Fruit fly (Drosophila melanogaster) whole organism, adult: ENCODE data around the gene djl.

Experiments used
- CG12768 ChIP-seq: fragments of 200-800 bp; sonication (Bioruptor generic); optimal IDR thresholded peaks from 2 replicates; lab custom pipeline; 2017; ENCODE audit warnings: missing biosample characterization, missing genetic modification characterization, mild to moderate bottlenecking, moderate library complexity, missing genetic modification reagents
- CG14711 ChIP-seq: fragments of 200-800 bp; sonication (Bioruptor generic); optimal IDR thresholded peaks from 2 replicates; lab custom pipeline; 2018; ENCODE audit warnings: missing biosample characterization, mild to moderate bottlenecking, missing genetic modification characterization, moderate library complexity
- CG5204 ChIP-seq: fragments of 200-800 bp; sonication (Bioruptor generic); optimal IDR thresholded peaks from 2 replicates; lab custom pipeline; 2016; ENCODE audit warnings: missing biosample characterization, missing genetic modification characterization
- CG7045 ChIP-seq: fragments of 200-800 bp; sonication (Bioruptor generic); optimal IDR thresholded peaks from 2 replicates; lab custom pipeline; 2017; ENCODE audit warnings: missing biosample characterization, mild to moderate bottlenecking, missing genetic modification characterization
- CG7101 ChIP-seq: fragments of 200-800 bp; sonication (Bioruptor generic); optimal IDR thresholded peaks from 2 replicates; lab custom pipeline; 2018; ENCODE audit warnings: missing biosample characterization, mild to moderate bottlenecking, missing genetic modification characterization, moderate library complexity
- pad ChIP-seq: fragments of 200-800 bp; sonication (Bioruptor generic); optimal IDR thresholded peaks from 3 replicates; lab custom pipeline; 2017; ENCODE audit warnings: missing biosample characterization, missing genetic modification characterization, mild to moderate bottlenecking, moderate library complexity, missing genetic modification reagents

DNA sequence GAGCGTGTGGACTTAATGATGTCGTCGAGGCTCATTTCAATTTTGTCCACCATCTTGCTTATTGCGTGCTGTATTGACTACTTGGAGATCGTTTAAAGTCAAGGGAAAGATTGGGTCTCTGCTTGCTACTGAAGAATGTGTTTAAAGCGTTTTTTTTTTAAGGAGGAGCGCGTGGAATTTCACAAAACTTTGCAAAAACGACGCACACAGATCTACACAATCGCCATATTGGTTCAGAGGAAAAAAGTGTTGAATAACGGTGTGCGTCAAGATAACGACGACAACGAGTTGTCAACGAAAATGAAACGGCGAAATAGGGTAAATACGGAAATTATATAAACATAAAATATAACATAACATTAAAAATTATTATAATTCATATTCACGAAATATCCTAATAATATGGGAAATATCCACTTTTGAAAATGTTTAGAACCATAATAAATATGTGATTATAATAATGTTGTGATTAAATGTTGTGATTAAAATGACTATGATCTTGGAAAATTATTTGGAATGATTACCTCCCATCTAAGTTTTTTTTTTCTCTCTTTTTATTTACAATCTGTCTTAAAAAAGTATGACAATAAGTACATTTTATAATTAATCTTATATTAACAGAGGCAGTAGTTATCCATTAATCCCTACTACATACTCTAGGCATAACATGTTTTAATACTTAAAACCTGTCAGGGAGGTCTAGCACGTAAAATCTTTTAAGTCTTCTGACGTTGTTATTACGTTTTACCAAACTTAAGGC, 19.8 kb downstream of the djl start, which contains the start of gene Ref1:
- TF ChIP-seq CG14711 (tag; lab: Kevin White, UChicago), result no peak
- TF ChIP-seq CG7045 (GFP tag; lab: Kevin White, UChicago), result no peak
- no peak for TF ChIP-seq CG5204 (GFP tag; lab: Kevin White, UChicago)
- TF ChIP-seq pad (GFP tag; lab: Kevin White, UChicago), result no peak
- TF ChIP-seq CG12768 (GFP tag; lab: Kevin White, UChicago), result no peak
- TF ChIP-seq CG7101, result peak; percentile 4
